Fruit fly (Drosophila melanogaster) whole organism, embryonic: ENCODE measurements around the gene Ppt2.

ENCODE experiments used
- CG11093 ChIP-seq: fragments of 200-800 bp; sonication (Bioruptor generic); IDR thresholded peaks from 3 replicates; pipeline ENCODE4 v1.3.6; 2022; ENCODE audit warnings: missing biosample characterization, missing genetic modification characterization
- CG11504 ChIP-seq: fragments of 200-800 bp; sonication (Bioruptor generic); optimal IDR thresholded peaks from 3 replicates; lab custom pipeline; 2019; ENCODE audit warnings: missing biosample characterization, mild to moderate bottlenecking, missing genetic modification characterization, moderate library complexity
- CG12155 ChIP-seq: fragments of 200-800 bp; sonication (Bioruptor generic); optimal IDR thresholded peaks from 3 replicates; lab custom pipeline; 2016; ENCODE audit warnings: missing biosample characterization, missing genetic modification characterization
- CG12769 ChIP-seq: fragments of 200-800 bp; sonication (Bioruptor generic); optimal IDR thresholded peaks from 2 replicates; lab custom pipeline; 2019; ENCODE audit warnings: missing biosample characterization, mild to moderate bottlenecking, missing genetic modification characterization, moderate library complexity
- CG13287 ChIP-seq: fragments of 200-800 bp; sonication (Bioruptor generic); IDR thresholded peaks from 2 replicates; pipeline ENCODE4 v1.3.6; 2022; ENCODE audit warnings: missing biosample characterization, missing genetic modification characterization; ENCODE audit not compliant: partially characterized antibody
- CG14050 ChIP-seq: fragments of 200-800 bp; sonication (Bioruptor generic); IDR thresholded peaks from 3 replicates; pipeline ENCODE4 v1.3.6; 2022; ENCODE audit warnings: missing biosample characterization, missing genetic modification characterization
- CG14860 ChIP-seq: fragments of 200-800 bp; sonication (Bioruptor generic); IDR thresholded peaks from 3 replicates; pipeline ENCODE4 v1.3.6; 2022; ENCODE audit warnings: missing biosample characterization, missing genetic modification characterization; ENCODE audit not compliant: partially characterized antibody
- CG16779 ChIP-seq: fragments of 200-800 bp; sonication (Bioruptor generic); IDR thresholded peaks from 2 replicates; pipeline ENCODE4 v1.3.6; 2022; ENCODE audit warnings: missing biosample characterization, missing genetic modification characterization
- CG17359 ChIP-seq: fragments of 200-800 bp; sonication (Bioruptor generic); optimal IDR thresholded peaks from 3 replicates; lab custom pipeline; 2018; ENCODE audit warnings: missing biosample characterization, mild to moderate bottlenecking, missing genetic modification characterization, moderate library complexity
- CG17361 ChIP-seq: fragments of 200-800 bp; sonication (Bioruptor generic); IDR thresholded peaks from 3 replicates; pipeline ENCODE4 v1.3.6; 2022; ENCODE audit warnings: missing biosample characterization, missing genetic modification characterization
- CG17802 ChIP-seq: fragments of 200-800 bp; sonication (Bioruptor generic); optimal IDR thresholded peaks from 2 replicates; lab custom pipeline; 2018; ENCODE audit warnings: missing biosample characterization, mild to moderate bottlenecking, missing genetic modification characterization, moderate library complexity
- CG17829 ChIP-seq: fragments of 200-800 bp; optimal IDR thresholded peaks from 2 replicates; lab custom pipeline; 2019; ENCODE audit warnings: missing biosample characterization, mild to moderate bottlenecking, missing genetic modification characterization, moderate library complexity
- CG18599 ChIP-seq: fragments of 200-800 bp; sonication (Bioruptor generic); optimal IDR thresholded peaks from 3 replicates; lab custom pipeline; 2017; ENCODE audit warnings: missing biosample characterization, missing genetic modification characterization, mild to moderate bottlenecking, moderate library complexity, missing genetic modification reagents
- CG2116 ChIP-seq: fragments of 200-800 bp; sonication (Bioruptor generic); optimal IDR thresholded peaks from 3 replicates; lab custom pipeline; 2018; ENCODE audit warnings: missing biosample characterization, mild to moderate bottlenecking, missing genetic modification characterization
- CG2199 ChIP-seq: fragments of 200-800 bp; sonication (Bioruptor generic); IDR thresholded peaks from 3 replicates; pipeline ENCODE4 v1.3.6; 2022; ENCODE audit warnings: missing biosample characterization, missing genetic modification characterization
- CG2712 ChIP-seq: fragments of 200-800 bp; optimal IDR thresholded peaks from 3 replicates; lab custom pipeline; 2019; ENCODE audit warnings: missing biosample characterization, mild to moderate bottlenecking, missing genetic modification characterization, moderate library complexity
- CG30020 ChIP-seq: fragments of 200-800 bp; optimal IDR thresholded peaks from 2 replicates; lab custom pipeline; 2019; ENCODE audit warnings: missing biosample characterization, mild to moderate bottlenecking, missing genetic modification characterization, moderate library complexity
- CG4282 ChIP-seq: fragments of 200-800 bp; sonication (Bioruptor generic); optimal IDR thresholded peaks from 2 replicates; lab custom pipeline; 2016; ENCODE audit warnings: missing biosample characterization, missing genetic modification characterization
- CG4820 ChIP-seq: fragments of 200-800 bp; sonication (Bioruptor generic); optimal IDR thresholded peaks from 3 replicates; lab custom pipeline; 2016; ENCODE audit warnings: missing biosample characterization, missing genetic modification characterization
- CG6272 ChIP-seq: fragments of 200-800 bp; sonication (Bioruptor generic); IDR thresholded peaks from 2 replicates; pipeline ENCODE4 v1.3.6; 2022; ENCODE audit warnings: missing biosample characterization, missing genetic modification characterization
- CG6813 ChIP-seq: fragments of 200-800 bp; sonication (Bioruptor generic); optimal IDR thresholded peaks from 2 replicates; lab custom pipeline; 2017; ENCODE audit warnings: missing biosample characterization, missing genetic modification characterization, mild to moderate bottlenecking, moderate library complexity, missing genetic modification reagents
- CG8924 ChIP-seq: fragments of 200-800 bp; optimal IDR thresholded peaks from 3 replicates; lab custom pipeline; 2019; ENCODE audit warnings: missing biosample characterization, mild to moderate bottlenecking, missing genetic modification characterization, moderate library complexity
- CG9437 ChIP-seq: fragments of 200-800 bp; sonication (Bioruptor generic); optimal IDR thresholded peaks from 2 replicates; lab custom pipeline; 2018; ENCODE audit warnings: missing biosample characterization, mild to moderate bottlenecking, missing genetic modification characterization
- CrebB ChIP-seq: fragments of 200-800 bp; sonication (Bioruptor generic); optimal IDR thresholded peaks from 3 replicates; lab custom pipeline; 2018; ENCODE audit warnings: missing biosample characterization, mild to moderate bottlenecking, missing genetic modification characterization
- Deaf1 ChIP-seq: fragments of 200-800 bp; optimal IDR thresholded peaks from 3 replicates; lab custom pipeline; 2019; ENCODE audit warnings: missing biosample characterization, mild to moderate bottlenecking, missing genetic modification characterization, moderate library complexity
- Fer2 ChIP-seq: fragments of 200-800 bp; sonication (Bioruptor generic); optimal IDR thresholded peaks from 2 replicates; lab custom pipeline; 2018; ENCODE audit warnings: missing biosample characterization, mild to moderate bottlenecking, missing genetic modification characterization, moderate library complexity
- HLHmδ ChIP-seq: fragments of 200-800 bp; sonication (Bioruptor generic); optimal IDR thresholded peaks from 2 replicates; lab custom pipeline; 2018; ENCODE audit warnings: missing biosample characterization, mild to moderate bottlenecking, missing genetic modification characterization, moderate library complexity
- MESR4 ChIP-seq: fragments of 200-800 bp; sonication (Bioruptor generic); optimal IDR thresholded peaks from 2 replicates; lab custom pipeline; 2018; ENCODE audit warnings: missing biosample characterization, mild to moderate bottlenecking, missing genetic modification characterization, moderate library complexity
- Myb ChIP-seq: fragments of 200-800 bp; sonication (Bioruptor generic); optimal IDR thresholded peaks from 2 replicates; lab custom pipeline; 2016; ENCODE audit warnings: missing biosample characterization, missing genetic modification characterization
- Oli ChIP-seq: fragments of 200-800 bp; sonication (Bioruptor generic); optimal IDR thresholded peaks from 2 replicates; lab custom pipeline; 2018; ENCODE audit warnings: missing biosample characterization, mild to moderate bottlenecking, missing genetic modification characterization, moderate library complexity
- Ravus ChIP-seq: fragments of 200-800 bp; sonication (Bioruptor generic); IDR thresholded peaks from 2 replicates; pipeline ENCODE4 v1.3.6; 2022; ENCODE audit warnings: missing biosample characterization, missing genetic modification characterization
- Sin3A ChIP-seq: fragments of >200 bp; optimal IDR thresholded peaks from 2 replicates; lab custom pipeline; 2018
- Six4 ChIP-seq: fragments of 200-800 bp; sonication (Bioruptor generic); optimal IDR thresholded peaks from 2 replicates; lab custom pipeline; 2016; ENCODE audit warnings: missing biosample characterization, missing genetic modification characterization
- Ssrp ChIP-seq: fragments of 200-800 bp; sonication (Bioruptor generic); optimal IDR thresholded peaks from 2 replicates; lab custom pipeline; 2018; ENCODE audit warnings: missing biosample characterization, mild to moderate bottlenecking, missing genetic modification characterization, moderate library complexity
- TFAM ChIP-seq: fragments of 200-800 bp; sonication (Bioruptor generic); optimal IDR thresholded peaks from 2 replicates; lab custom pipeline; 2017; ENCODE audit warnings: missing biosample characterization, missing genetic modification characterization, inconsistent platforms
- Vsx1 ChIP-seq: fragments of 200-800 bp; sonication (Bioruptor generic); optimal IDR thresholded peaks from 2 replicates; lab custom pipeline; 2017; ENCODE audit warnings: missing biosample characterization, mild to moderate bottlenecking, missing genetic modification characterization, missing genetic modification reagents
- br ChIP-seq: fragments of >200 bp; optimal IDR thresholded peaks from 2 replicates; lab custom pipeline; 2017
- cg ChIP-seq: fragments of 200-800 bp; sonication (Bioruptor generic); optimal IDR thresholded peaks from 3 replicates; lab custom pipeline; 2019; ENCODE audit warnings: missing biosample characterization, mild to moderate bottlenecking, missing genetic modification characterization, moderate library complexity
- croc ChIP-seq: fragments of 200-800 bp; sonication (Bioruptor generic); conservative IDR thresholded peaks from 3 replicates; pipeline ENCODE4 v1.3.6; 2022; ENCODE audit warnings: missing biosample characterization, missing genetic modification characterization
- gro ChIP-seq: fragments of 200-800 bp; sonication (Bioruptor generic); optimal IDR thresholded peaks from 2 replicates; lab custom pipeline; 2016; ENCODE audit warnings: missing biosample characterization, missing genetic modification characterization
- kah ChIP-seq: fragments of 200-800 bp; sonication (Bioruptor generic); optimal IDR thresholded peaks from 2 replicates; lab custom pipeline; 2018; ENCODE audit warnings: missing biosample characterization, mild to moderate bottlenecking, missing genetic modification characterization
- lmd ChIP-seq: fragments of 200-800 bp; sonication (Bioruptor generic); IDR thresholded peaks from 2 replicates; pipeline ENCODE4 v1.3.6; 2022; ENCODE audit warnings: missing biosample characterization, missing genetic modification characterization
- nmo ChIP-seq: fragments of 200-800 bp; sonication (Bioruptor generic); optimal IDR thresholded peaks from 2 replicates; lab custom pipeline; 2018; ENCODE audit warnings: missing biosample characterization, mild to moderate bottlenecking, missing genetic modification characterization, moderate library complexity
- pnt ChIP-seq: fragments of 200-800 bp; sonication (Bioruptor generic); optimal IDR thresholded peaks from 3 replicates; lab custom pipeline; 2016; ENCODE audit warnings: missing biosample characterization, missing genetic modification characterization
- pros ChIP-seq: fragments of 200-800 bp; sonication (Bioruptor generic); optimal IDR thresholded peaks from 3 replicates; lab custom pipeline; 2019; ENCODE audit warnings: missing biosample characterization, mild to moderate bottlenecking, missing genetic modification characterization, moderate library complexity
- ro ChIP-seq: fragments of 200-800 bp; sonication (Bioruptor generic); IDR thresholded peaks from 2 replicates; pipeline ENCODE4 v1.3.6; 2022; ENCODE audit warnings: missing biosample characterization, missing genetic modification characterization
- sens ChIP-seq: fragments of 200-800 bp; sonication (Bioruptor generic); peaks from one replicate; lab custom pipeline; 2016; ENCODE audit warnings: missing biosample characterization, missing genetic modification characterization
- slp2 ChIP-seq: fragments of 200-800 bp; sonication (Bioruptor generic); optimal IDR thresholded peaks from 2 replicates; lab custom pipeline; 2016; ENCODE audit warnings: missing biosample characterization, missing genetic modification characterization
- tup ChIP-seq: fragments of 200-800 bp; sonication (Bioruptor generic); optimal IDR thresholded peaks from 2 replicates; lab custom pipeline; 2016; ENCODE audit warnings: missing biosample characterization, mild to moderate bottlenecking, missing genetic modification characterization, moderate library complexity
- twi ChIP-seq: fragments of 200-800 bp; optimal IDR thresholded peaks from 2 replicates; lab custom pipeline; 2019; ENCODE audit warnings: missing biosample characterization, mild to moderate bottlenecking, missing genetic modification characterization, moderate library complexity
- zfh2 ChIP-seq: fragments of 200-800 bp; sonication (Bioruptor generic); optimal IDR thresholded peaks from 2 replicates; lab custom pipeline; 2016; ENCODE audit warnings: missing biosample characterization, missing genetic modification characterization

Ppt2 gene

dm6 chr2L:11277927-11278351 lies 2.2 kb upstream of the Ppt2 start, which contains the start of gene CG33695 (continued):
- TF ChIP-seq CG17361 (peak; percentile 40; the same call in 2 of the 3 replicates), CG9437 (GFP tag; lab: Kevin White, UChicago) (peak; percentile 96), CG14860 (peak; percentile 64; the same call in 2 of the 3 replicates), slp2 (GFP tag; lab: Kevin White, UChicago) (peak; percentile 59), CG2116 (GFP tag; lab: Kevin White, UChicago) (peak; percentile 81), Six4 (GFP tag; lab: Kevin White, UChicago) (peak; percentile 44), lmd (GFP tag; lab: Robert Waterston, UW) (peak; percentile 47), tup (peak; percentile 13), zfh2 (peak; percentile 88), TFAM (GFP tag; lab: Kevin White, UChicago) (no peak), CG2712 (peak; percentile 41), Oli (tag; lab: Kevin White, UChicago) (peak; percentile 5), ro (GFP tag; lab: Robert Waterston, UW) (no peak), CG11093 (no peak), pnt (GFP tag; lab: Kevin White, UChicago) (peak; percentile 49), CG17829 (tag; lab: Kevin White, UChicago) (peak; percentile 33), CG18599 (GFP tag; lab: Kevin White, UChicago) (no peak), Deaf1 (tag; lab: Kevin White, UChicago) (peak; percentile 13), CrebB (tag; lab: Kevin White, UChicago) (no peak), Sin3A (lab: Kevin White, UChicago) (peak; percentile 59), MESR4 (peak; percentile 85), Vsx1 (GFP tag; lab: Kevin White, UChicago) (no peak), cg (GFP tag; lab: Kevin White, UChicago) (no peak), CG17802 (tag; lab: Kevin White, UChicago) (peak; percentile 3), CG4820 (peak; percentile 56), CG16779 (peak; percentile 50; the same call in 1 of the 2 replicates), CG12769 (tag; lab: Kevin White, UChicago) (peak; percentile 53), CG8924 (tag; lab: Kevin White, UChicago) (peak; percentile 30), kah (GFP tag; lab: Kevin White, UChicago) (no peak), twi (tag; lab: Kevin White, UChicago) (no peak), CG12155 (GFP tag; lab: Kevin White, UChicago) (peak; percentile 76), sens (GFP tag; lab: Kevin White, UChicago) (peak; percentile 93), pros (GFP tag; lab: Kevin White, UChicago) (no peak), HLHmδ (GFP tag; lab: Kevin White, UChicago) (no peak), br (no peak), CG30020 (tag; lab: Kevin White, UChicago) (peak; percentile 5), CG17359 (peak; percentile 22), nmo (peak; percentile 42), CG13287 (GFP tag; lab: Robert Waterston, UW) (peak; percentile 87), Fer2 (tag; lab: Kevin White, UChicago) (peak; percentile 14), CG2199 (GFP tag; lab: Robert Waterston, UW) (no peak), CG6813 (GFP tag; lab: Kevin White, UChicago) (no peak), CG14050 (GFP tag; lab: Robert Waterston, UW) (peak; percentile 36; the same call in 2 of the 3 replicates), Ravus (GFP tag; lab: Robert Waterston, UW) (no peak), Ssrp (tag; lab: Kevin White, UChicago) (no peak), Myb (GFP tag; lab: Kevin White, UChicago) (peak; percentile 96), croc (GFP tag; lab: Robert Waterston, UW) (no peak), CG4282 (GFP tag; lab: Kevin White, UChicago) (peak; percentile 63), CG6272 (GFP tag; lab: Robert Waterston, UW) (peak; percentile 52; the same call in 1 of the 2 replicates), gro (GFP tag; lab: Kevin White, UChicago) (peak; percentile 85), CG11504 (tag; lab: Kevin White, UChicago) (no peak)
